Worm (Caenorhabditis elegans) whole organism, mixed stage, embryonic: Measurements from ENCODE around the gene hyls-1.

Experiments
- blmp-1 ChIP-seq: fragments of 150-350 bp; optimal IDR thresholded peaks from 2 replicates; lab custom pipeline; 2014; ENCODE audit warnings: missing biosample characterization, missing genetic modification characterization
- ceh-39 ChIP-seq: fragments of 150-350 bp; optimal IDR thresholded peaks from 2 replicates; lab custom pipeline; 2014; ENCODE audit warnings: missing biosample characterization, missing genetic modification characterization
- elt-3 ChIP-seq: fragments of 150-350 bp; optimal IDR thresholded peaks from 2 replicates; lab custom pipeline; 2014; ENCODE audit warnings: missing biosample characterization, missing genetic modification characterization
- lsy-2 ChIP-seq: fragments of 150-350 bp; optimal IDR thresholded peaks from 2 replicates; lab custom pipeline; 2014; ENCODE audit warnings: missing biosample characterization, missing genetic modification characterization
- mep-1 ChIP-seq: fragments of 150-350 bp; optimal IDR thresholded peaks from 2 replicates; lab custom pipeline; 2017; ENCODE audit warnings: missing biosample characterization, missing genetic modification reagents, missing genetic modification characterization, inconsistent platforms
- nhr-12 ChIP-seq: fragments of 150-350 bp; optimal IDR thresholded peaks from 2 replicates; lab custom pipeline; 2014; ENCODE audit warnings: missing biosample characterization, missing genetic modification characterization
- nhr-237 ChIP-seq: fragments of 150-350 bp; optimal IDR thresholded peaks from 2 replicates; lab custom pipeline; 2014; ENCODE audit warnings: missing biosample characterization, missing genetic modification characterization
- snpc-4 ChIP-seq: fragments of 150-350 bp; optimal IDR thresholded peaks from 2 replicates; lab custom pipeline; 2014; ENCODE audit warnings: missing biosample characterization, missing genetic modification characterization
- unc-62 ChIP-seq: fragments of 150-350 bp; optimal IDR thresholded peaks from 2 replicates; lab custom pipeline; 2014; ENCODE audit warnings: missing biosample characterization, missing genetic modification reagents, missing genetic modification characterization
- ztf-11 ChIP-seq: fragments of 150-350 bp; optimal IDR thresholded peaks from 2 replicates; lab custom pipeline; 2014; ENCODE audit warnings: missing biosample characterization, missing genetic modification characterization

DNA sequence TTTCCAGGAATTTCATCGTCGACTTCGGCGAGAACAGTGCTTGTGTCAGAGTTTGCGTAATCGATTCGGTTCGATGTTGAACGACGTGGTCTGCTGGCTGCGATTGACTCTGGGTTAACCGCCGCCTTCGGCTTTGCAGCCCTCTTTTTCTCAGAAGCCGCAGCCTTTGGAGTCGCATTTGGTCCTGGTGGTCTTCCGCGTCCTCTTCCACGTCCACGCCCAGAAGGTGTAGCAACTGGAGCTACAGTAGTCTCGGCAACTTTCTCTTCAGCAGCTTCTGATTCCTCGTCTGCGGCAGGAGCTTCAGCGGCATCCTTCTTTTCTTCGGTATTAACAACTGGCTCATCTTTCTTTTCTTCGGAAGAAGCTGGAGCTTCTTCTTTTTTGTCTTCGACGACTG is 42.4 kb upstream of the hyls-1 start:
- no peak for TF ChIP-seq nhr-12 (tag; lab: Kevin White, UChicago)
- TF ChIP-seq elt-3 (tag; lab: Kevin White, UChicago), result no peak
- no peak for TF ChIP-seq mep-1 (tag; lab: Kevin White, UChicago)
- no peak for TF ChIP-seq snpc-4 (tag; lab: Kevin White, UChicago)
- no peak for TF ChIP-seq unc-62 (GFP tag; lab: Kevin White, UChicago)
- no peak for TF ChIP-seq ztf-11 (tag; lab: Kevin White, UChicago)
- no peak for TF ChIP-seq ceh-39 (tag; lab: Kevin White, UChicago)
- TF ChIP-seq nhr-237 (tag; lab: Kevin White, UChicago), result no peak
- no peak for TF ChIP-seq blmp-1 (tag; lab: Kevin White, UChicago)
- TF ChIP-seq lsy-2 (tag; lab: Kevin White, UChicago), result no peak
